Fruit fly (Drosophila melanogaster): Measurements from ENCODE around the gene Rubicon.
A peak's percentile ranks its signal among the peaks of the same experiment; 100 is the strongest.

The Rubicon gene

dm6 chrX:8627171-8627570 is 49.7 kb upstream of the Rubicon start (continued):
- TF ChIP-seq CG17912 (GFP tag; optimal IDR thresholded peaks at IDR 0.05) (no peak), org-1 (GFP tag; optimal IDR thresholded peaks at IDR 0.05) (peak; percentile 72), chn (GFP tag; optimal IDR thresholded peaks at IDR 0.05) (peak; percentile 60), D (optimal IDR thresholded peaks at IDR 0.05) (no peak), D (GFP tag; optimal IDR thresholded peaks at IDR 0.05) (peak; percentile 81), Nf-YC (tag; optimal IDR thresholded peaks at IDR 0.05) (peak; percentile 14), ac (GFP tag; optimal IDR thresholded peaks at IDR 0.05) (peak; percentile 18), mam (GFP tag; optimal IDR thresholded peaks at IDR 0.05) (peak; percentile 54), CG34224 (GFP tag; IDR thresholded peaks at IDR 0.05; ENCODE audit: partially characterized antibody) (no peak), Dref (GFP tag; IDR thresholded peaks at IDR 0.05) (no peak), Atf6 (GFP tag; IDR thresholded peaks at IDR 0.05) (no peak), en (GFP tag; optimal IDR thresholded peaks at IDR 0.05) (peak; percentile 30), CG3847 (GFP tag; IDR thresholded peaks at IDR 0.05) (no peak; the same call in 1 of the 2 replicates), HLHmδ (GFP tag; optimal IDR thresholded peaks at IDR 0.05) (no peak), ATbp (GFP tag; optimal IDR thresholded peaks at IDR 0.05) (peak; percentile 75), abd-A (tag; optimal IDR thresholded peaks at IDR 0.05) (no peak), ems (GFP tag; optimal IDR thresholded peaks at IDR 0.05) (peak; percentile 48), CG13775 (GFP tag; optimal IDR thresholded peaks at IDR 0.05) (peak; percentile 56), CG12942 (GFP tag; optimal IDR thresholded peaks at IDR 0.05) (peak; percentile 10), CG14710 (tag; optimal IDR thresholded peaks at IDR 0.05) (peak; percentile 82), lov (optimal IDR thresholded peaks at IDR 0.05) (no peak), lov (GFP tag; IDR thresholded peaks at IDR 0.05) (peak; percentile 83; the same call in 2 of the 3 replicates), CG11085 (GFP tag; IDR thresholded peaks at IDR 0.05) (no peak), Deaf1 (tag; optimal IDR thresholded peaks at IDR 0.05) (peak; percentile 34), jigr1 (GFP tag; IDR thresholded peaks at IDR 0.05) (peak; percentile 47; the same call in 1 of the 3 replicates), tx (GFP tag; optimal IDR thresholded peaks at IDR 0.05) (peak; percentile 51), CG2875 (GFP tag; optimal IDR thresholded peaks at IDR 0.05) (peak; percentile 62), CG1603 (tag; optimal IDR thresholded peaks at IDR 0.05) (peak; percentile 94), Nf-YA (GFP tag; IDR thresholded peaks at IDR 0.05) (peak; percentile 36; the same call in 1 of the 2 replicates), CG2116 (GFP tag; optimal IDR thresholded peaks at IDR 0.05) (no peak), caup (GFP tag; optimal IDR thresholded peaks at IDR 0.05; ENCODE audit: severe bottlenecking) (no peak), Stat92E (GFP tag; optimal IDR thresholded peaks at IDR 0.05) (peak in 1 of 3 experiments; percentile 5), CG4328 (GFP tag; optimal IDR thresholded peaks at IDR 0.05) (no peak), yki (optimal IDR thresholded peaks at IDR 0.05) (no peak), Sry-β (GFP tag; optimal IDR thresholded peaks at IDR 0.05) (peak; percentile 20), psq (GFP tag; optimal IDR thresholded peaks at IDR 0.05) (no peak), CG9932 (GFP tag; IDR thresholded peaks at IDR 0.05) (no peak), CG3995 (GFP tag; optimal IDR thresholded peaks at IDR 0.05) (no peak), Oaz (GFP tag; IDR thresholded peaks at IDR 0.05) (no peak), jumu (GFP tag; optimal IDR thresholded peaks at IDR 0.05) (peak; percentile 85), CG14965 (GFP tag; optimal IDR thresholded peaks at IDR 0.05; ENCODE audit: borderline replicate concordance) (peak; percentile 36), vfl (GFP tag; optimal IDR thresholded peaks at IDR 0.05) (no peak), bbx (GFP tag; IDR thresholded peaks at IDR 0.05; ENCODE audit: partially characterized antibody) (no peak), Dll (GFP tag; IDR thresholded peaks at IDR 0.05; ENCODE audit: partially characterized antibody) (no peak), Kr (GFP tag; optimal IDR thresholded peaks at IDR 0.05) (no peak), CG8089 (GFP tag; optimal IDR thresholded peaks at IDR 0.05) (peak; percentile 42), Xrp1 (GFP tag; IDR thresholded peaks at IDR 0.05) (peak; percentile 91), Mes4 (GFP tag; optimal IDR thresholded peaks at IDR 0.05) (peak; percentile 73), tup (GFP tag; optimal IDR thresholded peaks at IDR 0.05) (no peak), phol (tag; optimal IDR thresholded peaks at IDR 0.05) (peak; percentile 80), sob (GFP tag; IDR thresholded peaks at IDR 0.05) (peak; percentile 58; the same call in 1 of the 2 replicates)
